Fruit fly (Drosophila melanogaster) whole organism, embryonic: Measurements from ENCODE around the gene CG7367.
A peak's percentile ranks its signal among the peaks of the same experiment; 100 is the strongest.

Source experiments
- BEAF-32 ChIP-seq: fragments of 200-800 bp; sonication (Bioruptor generic); optimal IDR thresholded peaks from 3 replicates; lab custom pipeline; 2017; ENCODE audit warnings: missing biosample characterization, missing genetic modification characterization, mild to moderate bottlenecking, moderate library complexity, missing genetic modification reagents
- CG11560 ChIP-seq: fragments of 200-800 bp; sonication (Bioruptor generic); IDR thresholded peaks from 3 replicates; pipeline ENCODE4 v1.3.6; 2022; ENCODE audit warnings: missing biosample characterization, missing genetic modification characterization
- CG11695 ChIP-seq: fragments of 200-800 bp; sonication (Bioruptor generic); IDR thresholded peaks from 3 replicates; pipeline ENCODE4 v1.3.6; 2022; ENCODE audit warnings: missing biosample characterization, missing genetic modification characterization
- CG12071 ChIP-seq: fragments of 200-800 bp; sonication (Bioruptor generic); optimal IDR thresholded peaks from 3 replicates; lab custom pipeline; 2018; ENCODE audit warnings: missing biosample characterization, mild to moderate bottlenecking, missing genetic modification characterization
- CG1233 ChIP-seq: fragments of 200-800 bp; sonication (Bioruptor generic); optimal IDR thresholded peaks from 4 replicates; lab custom pipeline; 2018; ENCODE audit warnings: missing biosample characterization, mild to moderate bottlenecking, missing genetic modification characterization
- CG12391 ChIP-seq: fragments of 200-800 bp; sonication (Bioruptor generic); optimal IDR thresholded peaks from 3 replicates; lab custom pipeline; 2018; ENCODE audit warnings: missing biosample characterization, mild to moderate bottlenecking, missing genetic modification characterization, moderate library complexity
- CG13424 ChIP-seq: fragments of 200-800 bp; sonication (Bioruptor generic); optimal IDR thresholded peaks from 2 replicates; lab custom pipeline; 2019; ENCODE audit warnings: missing biosample characterization, mild to moderate bottlenecking, missing genetic modification characterization, moderate library complexity
- CG14710 ChIP-seq: fragments of 200-800 bp; sonication (Bioruptor generic); optimal IDR thresholded peaks from 3 replicates; lab custom pipeline; 2019; ENCODE audit warnings: missing biosample characterization, mild to moderate bottlenecking, missing genetic modification characterization, moderate library complexity
- CG14860 ChIP-seq: fragments of 200-800 bp; sonication (Bioruptor generic); IDR thresholded peaks from 3 replicates; pipeline ENCODE4 v1.3.6; 2022; ENCODE audit warnings: missing biosample characterization, missing genetic modification characterization; ENCODE audit not compliant: partially characterized antibody
- CG1529 ChIP-seq: fragments of 200-800 bp; sonication (Bioruptor generic); optimal IDR thresholded peaks from 3 replicates; lab custom pipeline; 2018; ENCODE audit warnings: missing biosample characterization, missing genetic modification characterization
- CG2889 ChIP-seq: fragments of 200-800 bp; sonication (Bioruptor generic); IDR thresholded peaks from 3 replicates; pipeline ENCODE4 v1.3.6; 2022; ENCODE audit warnings: missing biosample characterization, missing genetic modification characterization
- CG33557 ChIP-seq: fragments of 200-800 bp; sonication (Bioruptor generic); optimal IDR thresholded peaks from 2 replicates; lab custom pipeline; 2019; ENCODE audit warnings: missing biosample characterization, mild to moderate bottlenecking, missing genetic modification characterization, moderate library complexity
- CG6791 ChIP-seq: fragments of 200-800 bp; sonication (Bioruptor generic); IDR thresholded peaks from 3 replicates; pipeline ENCODE4 v1.3.6; 2022; ENCODE audit warnings: missing biosample characterization, missing genetic modification characterization; ENCODE audit not compliant: partially characterized antibody
- CG6813 ChIP-seq: fragments of 200-800 bp; sonication (Bioruptor generic); optimal IDR thresholded peaks from 2 replicates; lab custom pipeline; 2017; ENCODE audit warnings: missing biosample characterization, missing genetic modification characterization, mild to moderate bottlenecking, moderate library complexity, missing genetic modification reagents
- CG8281 ChIP-seq: fragments of 200-800 bp; sonication (Bioruptor generic); optimal IDR thresholded peaks from 2 replicates; lab custom pipeline; 2018; ENCODE audit warnings: missing biosample characterization, mild to moderate bottlenecking, missing genetic modification characterization, moderate library complexity
- CG8478 ChIP-seq: fragments of >200 bp; optimal IDR thresholded peaks from 2 replicates; lab custom pipeline; 2018
- CG9797 ChIP-seq: fragments of 200-800 bp; sonication (Bioruptor generic); optimal IDR thresholded peaks from 3 replicates; lab custom pipeline; 2018; ENCODE audit warnings: missing biosample characterization, mild to moderate bottlenecking, missing genetic modification characterization
- CoRest ChIP-seq: fragments of 200-800 bp; sonication (Bioruptor generic); optimal IDR thresholded peaks from 3 replicates; lab custom pipeline; 2018; ENCODE audit warnings: missing biosample characterization, mild to moderate bottlenecking, missing genetic modification characterization, moderate library complexity
- D19B ChIP-seq: fragments of 200-800 bp; sonication (Bioruptor generic); optimal IDR thresholded peaks from 2 replicates; lab custom pipeline; 2017; ENCODE audit warnings: missing biosample characterization, mild to moderate bottlenecking, missing genetic modification characterization
- Drgx ChIP-seq: fragments of 200-800 bp; sonication (Bioruptor generic); IDR thresholded peaks from 2 replicates; pipeline ENCODE4 v1.3.6; 2022; ENCODE audit warnings: missing biosample characterization, missing genetic modification characterization
- ERR ChIP-seq: fragments of 200-800 bp; sonication (Bioruptor generic); optimal IDR thresholded peaks from 2 replicates; lab custom pipeline; 2016; ENCODE audit warnings: missing biosample characterization, missing genetic modification characterization
- Fer1 ChIP-seq: fragments of 200-800 bp; sonication (Bioruptor generic); optimal IDR thresholded peaks from 2 replicates; lab custom pipeline; 2017; ENCODE audit warnings: missing biosample characterization, mild to moderate bottlenecking, missing genetic modification characterization
- Gug ChIP-seq: fragments of 200-800 bp; sonication (Bioruptor generic); IDR thresholded peaks from 4 replicates; pipeline ENCODE4 v1.3.6; 2022; ENCODE audit warnings: missing biosample characterization, missing genetic modification characterization
- HLH4C ChIP-seq: fragments of 200-800 bp; sonication (Bioruptor generic); IDR thresholded peaks from 3 replicates; pipeline ENCODE4 v1.3.6; 2022; ENCODE audit warnings: missing biosample characterization, missing genetic modification characterization; ENCODE audit not compliant: partially characterized antibody
- Hand ChIP-seq: fragments of 200-800 bp; sonication (Bioruptor generic); optimal IDR thresholded peaks from 2 replicates; lab custom pipeline; 2017; ENCODE audit warnings: mild to moderate bottlenecking, missing biosample characterization, missing genetic modification reagents, missing genetic modification characterization
- MBD-R2 ChIP-seq: fragments of 200-800 bp; sonication (Bioruptor generic); IDR thresholded peaks from 2 replicates; pipeline ENCODE4 v1.3.6; 2022; ENCODE audit warnings: missing biosample characterization, missing genetic modification characterization
- Neu2 ChIP-seq: fragments of 200-800 bp; sonication (Bioruptor generic); optimal IDR thresholded peaks from 3 replicates; lab custom pipeline; 2016; ENCODE audit warnings: missing biosample characterization, missing genetic modification characterization, borderline replicate concordance
- Oli ChIP-seq: fragments of 200-800 bp; sonication (Bioruptor generic); optimal IDR thresholded peaks from 2 replicates; lab custom pipeline; 2018; ENCODE audit warnings: missing biosample characterization, mild to moderate bottlenecking, missing genetic modification characterization, moderate library complexity
- Stat92E ChIP-seq, 3 experiments: fragments of >200 bp in 2 of 3; fragments of 200-800 bp in 1 of 3; sonication (Bioruptor generic) in 1 of 3; optimal IDR thresholded peaks; 2 replicates each; lab custom pipeline; 2017 to 2019; ENCODE audit warnings: missing biosample characterization in 3 of 3, missing genetic modification characterization in 3 of 3, mild to moderate bottlenecking in 1 of 3, moderate library complexity in 1 of 3
- Tbp ChIP-seq: fragments of >200 bp; optimal IDR thresholded peaks from 2 replicates; lab custom pipeline; 2018; ENCODE audit warnings: missing biosample characterization, missing genetic modification characterization
- ara ChIP-seq: fragments of 200-800 bp; sonication (Bioruptor generic); IDR thresholded peaks from 2 replicates; pipeline ENCODE4 v1.3.6; 2022; ENCODE audit warnings: missing biosample characterization, missing genetic modification characterization
- cato ChIP-seq: fragments of 200-800 bp; sonication (Bioruptor generic); optimal IDR thresholded peaks from 2 replicates; lab custom pipeline; 2016; ENCODE audit warnings: missing biosample characterization, missing genetic modification characterization, borderline replicate concordance
- dmrt99B ChIP-seq: fragments of 200-800 bp; sonication (Bioruptor generic); optimal IDR thresholded peaks from 2 replicates; lab custom pipeline; 2018; ENCODE audit warnings: missing biosample characterization, mild to moderate bottlenecking, missing genetic modification characterization, moderate library complexity
- ems ChIP-seq: fragments of 200-800 bp; sonication (Bioruptor generic); optimal IDR thresholded peaks from 3 replicates; lab custom pipeline; 2016; ENCODE audit warnings: missing biosample characterization, missing genetic modification characterization
- ewg ChIP-seq: fragments of 200-800 bp; sonication (Bioruptor generic); optimal IDR thresholded peaks from 3 replicates; lab custom pipeline; 2017; ENCODE audit warnings: mild to moderate bottlenecking, missing biosample characterization, missing genetic modification reagents, missing genetic modification characterization
- fu2 ChIP-seq: fragments of 200-800 bp; sonication (Bioruptor generic); optimal IDR thresholded peaks from 2 replicates; lab custom pipeline; 2016; ENCODE audit warnings: missing biosample characterization, missing genetic modification characterization
- gce ChIP-seq: fragments of 200-800 bp; sonication (Bioruptor generic); IDR thresholded peaks from 3 replicates; pipeline ENCODE4 v1.3.6; 2022; ENCODE audit warnings: missing biosample characterization, missing genetic modification characterization
- gem ChIP-seq: fragments of 200-800 bp; sonication (Bioruptor generic); optimal IDR thresholded peaks from 2 replicates; lab custom pipeline; 2019; ENCODE audit warnings: missing biosample characterization, mild to moderate bottlenecking, missing genetic modification characterization, moderate library complexity
- nerfin-2 ChIP-seq: fragments of 200-800 bp; sonication (Bioruptor generic); IDR thresholded peaks from 2 replicates; pipeline ENCODE4 v1.3.6; 2022; ENCODE audit warnings: missing biosample characterization, missing genetic modification characterization; ENCODE audit not compliant: partially characterized antibody
- pb ChIP-seq: fragments of 200-800 bp; sonication (Bioruptor generic); optimal IDR thresholded peaks from 3 replicates; lab custom pipeline; 2016; ENCODE audit warnings: missing biosample characterization, missing genetic modification characterization
- phol ChIP-seq: fragments of 200-800 bp; sonication (Bioruptor generic); optimal IDR thresholded peaks from 3 replicates; lab custom pipeline; 2018; ENCODE audit warnings: missing biosample characterization, mild to moderate bottlenecking, missing genetic modification characterization, moderate library complexity
- sens-2 ChIP-seq: fragments of 200-800 bp; sonication (Bioruptor generic); IDR thresholded peaks from 2 replicates; pipeline ENCODE4 v1.3.6; 2022; ENCODE audit warnings: missing biosample characterization, missing genetic modification characterization
- shn ChIP-seq: fragments of 200-800 bp; sonication (Bioruptor generic); optimal IDR thresholded peaks from 3 replicates; lab custom pipeline; 2016; ENCODE audit warnings: missing biosample characterization, missing genetic modification characterization
- ssp ChIP-seq: fragments of 200-800 bp; sonication (Bioruptor generic); IDR thresholded peaks from 2 replicates; pipeline ENCODE4 v1.3.6; 2022; ENCODE audit warnings: missing biosample characterization, missing genetic modification characterization
- stc ChIP-seq: fragments of 200-800 bp; sonication (Bioruptor generic); IDR thresholded peaks from 2 replicates; pipeline ENCODE4 v1.3.6; 2022; ENCODE audit warnings: missing biosample characterization, missing genetic modification characterization
- trem ChIP-seq: fragments of 200-800 bp; optimal IDR thresholded peaks from 3 replicates; lab custom pipeline; 2019; ENCODE audit warnings: missing biosample characterization, mild to moderate bottlenecking, missing genetic modification characterization, moderate library complexity
- unc-4 ChIP-seq: fragments of 200-800 bp; sonication (Bioruptor generic); IDR thresholded peaks from 2 replicates; pipeline ENCODE4 v1.3.6; 2022; ENCODE audit warnings: missing biosample characterization, missing genetic modification characterization; ENCODE audit not compliant: partially characterized antibody
- vnd ChIP-seq: fragments of 200-800 bp; sonication (Bioruptor generic); IDR thresholded peaks from 3 replicates; pipeline ENCODE4 v1.3.6; 2022; ENCODE audit warnings: missing biosample characterization, missing genetic modification characterization; ENCODE audit not compliant: partially characterized antibody
- zen ChIP-seq: fragments of 200-800 bp; sonication (Bioruptor generic); optimal IDR thresholded peaks from 3 replicates; lab custom pipeline; 2018; ENCODE audit warnings: missing biosample characterization, mild to moderate bottlenecking, missing genetic modification characterization, moderate library complexity

CG7367 gene

DNA sequence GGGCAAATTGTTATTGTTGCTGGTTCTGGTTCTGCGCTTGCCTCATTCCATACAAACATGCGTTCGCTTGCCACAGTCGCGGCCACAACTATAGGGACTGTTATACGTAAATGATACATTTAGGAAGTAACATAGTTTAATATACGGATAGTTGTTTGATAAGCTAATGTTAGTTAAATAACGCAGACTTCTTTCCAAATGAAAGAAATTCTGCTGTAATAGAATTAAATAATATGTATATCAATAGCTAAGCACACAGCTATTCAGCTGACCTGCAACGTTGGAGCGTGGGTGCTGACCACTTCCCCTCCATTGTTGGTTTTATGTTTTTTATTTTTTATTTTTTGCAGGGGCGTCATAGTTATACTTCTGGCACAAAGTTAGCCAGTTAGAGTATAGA lies 4.9 kb downstream of the CG7367 start (continued):
- TF ChIP-seq nerfin-2, result no peak
- no peak for TF ChIP-seq ara (GFP tag; lab: Robert Waterston, UW)
- no peak for TF ChIP-seq CG6813 (GFP tag; lab: Kevin White, UChicago)
- TF ChIP-seq sens-2 (GFP tag; lab: Robert Waterston, UW), result no peak
- TF ChIP-seq cato, result no peak
- peak; percentile 83 for TF ChIP-seq CG11695
- TF ChIP-seq Neu2 (GFP tag; lab: Kevin White, UChicago), result no peak
- TF ChIP-seq BEAF-32 (GFP tag; lab: Kevin White, UChicago), result no peak
- TF ChIP-seq unc-4 (GFP tag; lab: Robert Waterston, UW), result no peak
- peak; percentile 65 for TF ChIP-seq CoRest (tag; lab: Kevin White, UChicago)
- 0 out of 2 replicates have a peak, but pooled peaks have one; percentile 25 for TF ChIP-seq MBD-R2 (GFP tag; lab: Robert Waterston, UW)
- TF ChIP-seq vnd (GFP tag; lab: Robert Waterston, UW), result no peak
- peak; percentile 70 for TF ChIP-seq Oli (tag; lab: Kevin White, UChicago)
- peak; percentile 62 for TF ChIP-seq CG12071 (GFP tag; lab: Kevin White, UChicago)
- no peak for TF ChIP-seq pb (GFP tag; lab: Kevin White, UChicago)
- TF ChIP-seq zen (tag; lab: Kevin White, UChicago), result no peak
- TF ChIP-seq Stat92E (GFP tag; optimal IDR thresholded peaks at IDR 0.05; lab: Kevin White, UChicago), result no peak
- no peak for TF ChIP-seq CG6791 (GFP tag; lab: Robert Waterston, UW)
- peak; percentile 11 for TF ChIP-seq ems
- peak; percentile 38 for TF ChIP-seq Hand (GFP tag; lab: Kevin White, UChicago)
- no peak for TF ChIP-seq CG1529 (GFP tag; lab: Kevin White, UChicago)
- TF ChIP-seq CG12391 (tag; lab: Kevin White, UChicago), result peak; percentile 66
- TF ChIP-seq ewg, result peak; percentile 34
- peak; percentile 16 for TF ChIP-seq shn
- peak; percentile 56 for TF ChIP-seq CG13424
- peak; percentile 36 for TF ChIP-seq CG14710 (tag; lab: Kevin White, UChicago)
- 0 out of 3 replicates have a peak, but pooled peaks have one; percentile 19 for TF ChIP-seq CG11560
- 0 out of 3 replicates have a peak, but pooled peaks have one; percentile 35 for TF ChIP-seq CG2889
- TF ChIP-seq CG1233, result peak; percentile 50
- TF ChIP-seq CG14860 (GFP tag; lab: Robert Waterston, UW), result no peak
- no peak for TF ChIP-seq ERR (GFP tag; lab: Kevin White, UChicago)
- TF ChIP-seq CG33557 (GFP tag; lab: Kevin White, UChicago), result no peak
- peak; percentile 69; the same call in 1 of the 2 replicates for TF ChIP-seq stc (GFP tag; lab: Robert Waterston, UW)
- peak; percentile 72 for TF ChIP-seq dmrt99B (tag; lab: Kevin White, UChicago)
- TF ChIP-seq gem (tag; lab: Kevin White, UChicago), result peak; percentile 76
- no peak for TF ChIP-seq HLH4C
- no peak for TF ChIP-seq Tbp (GFP tag; lab: Kevin White, UChicago)
- TF ChIP-seq CG8281 (tag; lab: Kevin White, UChicago), result no peak
- peak; percentile 34 for TF ChIP-seq D19B (GFP tag; lab: Kevin White, UChicago)
- TF ChIP-seq trem, result peak; percentile 34
- TF ChIP-seq ssp (GFP tag; lab: Robert Waterston, UW), result peak; percentile 31; the same call in 1 of the 2 replicates
- TF ChIP-seq Gug, result 0 out of 4 replicates have a peak, but pooled peaks have one; percentile 7
- peak; percentile 71 for TF ChIP-seq Drgx (GFP tag; lab: Robert Waterston, UW)
- no peak for TF ChIP-seq fu2 (GFP tag; lab: Kevin White, UChicago)
- no peak for TF ChIP-seq CG9797
- TF ChIP-seq gce (GFP tag; lab: Robert Waterston, UW), result 0 out of 3 replicates have a peak, but pooled peaks have one; percentile 36
- peak; percentile 76 for TF ChIP-seq Fer1 (GFP tag; lab: Kevin White, UChicago)
- TF ChIP-seq CG8478 (lab: Kevin White, UChicago), result no peak
- peak; percentile 53 for TF ChIP-seq phol (tag; lab: Kevin White, UChicago)
